Worm (Caenorhabditis elegans): ENCODE measurements around the gene ltd-1.

DNA sequence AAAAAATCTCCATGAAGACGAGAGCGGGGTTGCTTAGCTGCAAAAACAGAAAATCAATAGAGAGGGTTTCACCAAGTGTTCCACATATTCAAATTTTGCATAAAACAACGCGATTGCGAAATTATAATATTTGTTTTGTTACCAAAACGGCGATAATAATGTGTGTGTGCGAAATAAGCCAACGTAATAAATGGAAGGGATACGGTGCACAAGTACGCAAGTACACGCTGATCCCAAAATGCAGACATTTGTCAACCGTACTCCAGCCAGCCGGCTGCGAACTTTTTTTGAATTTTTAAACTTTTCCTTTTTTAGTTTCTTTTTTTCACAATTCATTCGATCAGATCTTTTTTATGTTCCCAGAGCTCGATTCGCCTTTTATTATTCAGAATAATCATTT lies 32.3 kb upstream of the ltd-1 start, which contains the start of gene ire-1:
- TF ChIP-seq ets-7 (tag; optimal IDR thresholded peaks at IDR 0.05) (no peak), tbx-37 (GFP tag; conservative IDR thresholded peaks at IDR 0.05) (no peak)
